Worm (Caenorhabditis elegans) whole organism, L2 larva: ENCODE results near the gene T28C6.8.
A peak's percentile ranks its signal among the peaks of the same experiment; 100 is the strongest.

Experiments used
- lsy-2 ChIP-seq, 2 experiments: fragments of 150-350 bp in 1 of 2; sonication (generic microtip) in 1 of 2; optimal IDR thresholded peaks; 2 replicates each; lab custom pipeline; 2014 to 2017; ENCODE audit warnings: missing biosample characterization in 2 of 2, missing genetic modification characterization in 2 of 2
- zag-1 ChIP-seq: fragments of 150-350 bp; optimal IDR thresholded peaks from 2 replicates; lab custom pipeline; 2014; ENCODE audit warnings: missing biosample characterization, missing genetic modification characterization

- peak in 1 of 2 experiments; percentile 10 for TF ChIP-seq lsy-2 (tag; optimal IDR thresholded peaks at IDR 0.05; lab: Kevin White, UChicago)
- TF ChIP-seq zag-1: no peak
Observed at ce11 chrIV:8867562-8867961, 37.0 kb upstream of the T28C6.8 start.
